Worm (Caenorhabditis elegans) whole organism, L4 larva: Measurements from ENCODE around the gene F40G9.8.
A peak's percentile ranks its signal among the peaks of the same experiment; 100 is the strongest.

Source experiments
- D1046.2 ChIP-seq: fragments of 200-800 bp; sonication (Bioruptor generic); IDR thresholded peaks from 2 replicates; pipeline ENCODE4 v1.3.6; 2022; ENCODE audit warnings: missing genetic modification characterization, missing compliant biosample characterization
- F26F4.8 ChIP-seq: fragments of 200-800 bp; sonication (Bioruptor generic); conservative IDR thresholded peaks from 2 replicates; pipeline ENCODE4 v1.3.6; 2022; ENCODE audit warnings: missing genetic modification characterization, missing compliant biosample characterization
- F44E2.7 ChIP-seq: fragments of 200-800 bp; sonication (Bioruptor generic); IDR thresholded peaks from 2 replicates; pipeline ENCODE4 v2.1.2; 2022; ENCODE audit warnings: missing genetic modification characterization, missing compliant biosample characterization
- T20F7.1 ChIP-seq: fragments of 200-800 bp; sonication (Bioruptor generic); optimal IDR thresholded peaks from 2 replicates; lab custom pipeline; 2018; ENCODE audit warnings: mild to moderate bottlenecking, missing genetic modification characterization, missing compliant biosample characterization
- Y48G9A.11 ChIP-seq: fragments of 200-800 bp; sonication (Bioruptor generic); IDR thresholded peaks from 2 replicates; pipeline ENCODE4 v1.3.6; 2022; ENCODE audit warnings: missing genetic modification reagents, missing genetic modification characterization, missing compliant biosample characterization
- ZK546.5 ChIP-seq, 2 experiments: sonication (generic microtip); optimal IDR thresholded peaks; 2 replicates each; lab custom pipeline; 2017; ENCODE audit warnings: missing biosample characterization in 2 of 2, missing genetic modification characterization in 2 of 2
- aha-1 ChIP-seq: fragments of 150-350 bp; peaks from one replicate; lab custom pipeline; 2014; ENCODE audit warnings: missing biosample characterization, missing genetic modification characterization
- ama-1 ChIP-seq: fragments of 150-350 bp; optimal IDR thresholded peaks from 2 replicates; lab custom pipeline; 2014; ENCODE audit warnings: inconsistent platforms, mixed read lengths
- arid-1 ChIP-seq: fragments of 200-800 bp; sonication (Bioruptor generic); conservative IDR thresholded peaks from 2 replicates; pipeline ENCODE4 v1.3.6; 2022; ENCODE audit warnings: missing genetic modification reagents, missing genetic modification characterization, missing compliant biosample characterization
- ceh-20 ChIP-seq: fragments of 200-800 bp; sonication (Bioruptor generic); IDR thresholded peaks from 2 replicates; pipeline ENCODE4 v1.3.6; 2022; ENCODE audit warnings: missing genetic modification reagents, missing genetic modification characterization, missing compliant biosample characterization
- ceh-28 ChIP-seq: fragments of 150-350 bp; optimal IDR thresholded peaks from 2 replicates; lab custom pipeline; 2014; ENCODE audit warnings: missing biosample characterization, missing genetic modification reagents, missing genetic modification characterization
- daf-8 ChIP-seq: fragments of 200-800 bp; sonication (Bioruptor generic); IDR thresholded peaks from 2 replicates; pipeline ENCODE4 v1.3.6; 2022; ENCODE audit warnings: missing genetic modification characterization, missing compliant biosample characterization
- dpl-1 ChIP-seq: fragments of 150-350 bp; optimal IDR thresholded peaks from 2 replicates; lab custom pipeline; 2014; ENCODE audit warnings: missing biosample characterization, missing genetic modification reagents, missing genetic modification characterization
- gei-8 ChIP-seq: fragments of 200-800 bp; sonication (Bioruptor generic); optimal IDR thresholded peaks from 2 replicates; lab custom pipeline; 2018; ENCODE audit warnings: mild to moderate bottlenecking, missing genetic modification characterization, missing compliant biosample characterization
- hmg-1.1 ChIP-seq: fragments of 200-800 bp; sonication (Bioruptor generic); IDR thresholded peaks from 2 replicates; pipeline ENCODE4 v1.3.6; 2022; ENCODE audit warnings: missing genetic modification reagents, missing genetic modification characterization, missing compliant biosample characterization
- lin-38 ChIP-seq: fragments of 200-800 bp; sonication (Bioruptor generic); IDR thresholded peaks from 2 replicates; pipeline ENCODE4 v1.3.6; 2022; ENCODE audit warnings: missing genetic modification reagents, missing genetic modification characterization, missing compliant biosample characterization
- madf-5 ChIP-seq, 2 experiments: fragments of 200-800 bp; sonication (Bioruptor generic); IDR thresholded peaks; 2 replicates each; pipeline ENCODE4 v1.3.6; 2022; ENCODE audit warnings: missing compliant biosample characterization in 2 of 2, missing genetic modification characterization in 2 of 2
- mdl-1 ChIP-seq, 2 experiments: fragments of 150-350 bp in 1 of 2; sonication (generic microtip) in 1 of 2; optimal IDR thresholded peaks; 2 replicates each; lab custom pipeline; 2014 to 2017; ENCODE audit warnings: missing biosample characterization in 2 of 2, missing genetic modification characterization in 2 of 2
- mdt-29 ChIP-seq: fragments of 200-800 bp; sonication (Bioruptor generic); IDR thresholded peaks from 2 replicates; pipeline ENCODE4 v1.3.6; 2022; ENCODE audit warnings: missing genetic modification reagents, missing genetic modification characterization, missing compliant biosample characterization
- mep-1 ChIP-seq: fragments of 150-350 bp; sonication (generic microtip); optimal IDR thresholded peaks from 3 replicates; lab custom pipeline; 2014; ENCODE audit warnings: missing biosample characterization, missing genetic modification characterization
- mxl-2 ChIP-seq: fragments of 200-800 bp; sonication (Bioruptor generic); conservative IDR thresholded peaks from 2 replicates; pipeline ENCODE4 v1.3.6; 2022; ENCODE audit warnings: missing genetic modification reagents, missing genetic modification characterization, missing compliant biosample characterization
- nhr-111 ChIP-seq: fragments of 200-800 bp; sonication (Bioruptor generic); optimal IDR thresholded peaks from 2 replicates; lab custom pipeline; 2018; ENCODE audit warnings: mild to moderate bottlenecking, missing genetic modification characterization, missing compliant biosample characterization
- nhr-28 ChIP-seq: fragments of 150-350 bp; optimal IDR thresholded peaks from 2 replicates; lab custom pipeline; 2014; ENCODE audit warnings: missing biosample characterization, missing genetic modification characterization
- nhr-77 ChIP-seq: fragments of 150-350 bp; optimal IDR thresholded peaks from 2 replicates; lab custom pipeline; 2014; ENCODE audit warnings: missing biosample characterization, missing genetic modification characterization
- pqm-1 ChIP-seq: sonication (generic microtip); optimal IDR thresholded peaks from 2 replicates; lab custom pipeline; 2017; ENCODE audit warnings: missing biosample characterization, missing genetic modification characterization
- snpc-1.2 ChIP-seq: fragments of 200-800 bp; sonication (Bioruptor generic); IDR thresholded peaks from 2 replicates; pipeline ENCODE4 v1.3.6; 2022; ENCODE audit warnings: missing genetic modification reagents, missing genetic modification characterization, missing compliant biosample characterization
- zfp-2 ChIP-seq: sonication (generic microtip); optimal IDR thresholded peaks from 2 replicates; lab custom pipeline; 2016; ENCODE audit warnings: mild to moderate bottlenecking, missing genetic modification characterization, missing compliant biosample characterization
- zip-11 ChIP-seq: fragments of 200-800 bp; sonication (Bioruptor generic); IDR thresholded peaks from 2 replicates; pipeline ENCODE4 v1.3.6; 2022; ENCODE audit warnings: missing genetic modification characterization, missing compliant biosample characterization
- ztf-11 ChIP-seq: fragments of 150-350 bp; optimal IDR thresholded peaks from 2 replicates; lab custom pipeline; 2014; ENCODE audit warnings: missing biosample characterization, missing genetic modification characterization
- ztf-7 ChIP-seq: fragments of 150-350 bp; optimal IDR thresholded peaks from 2 replicates; lab custom pipeline; 2014; ENCODE audit warnings: missing biosample characterization, missing genetic modification characterization

Gene F40G9.8

ce11 chrIII:185909-186308 is 21.2 kb upstream of the F40G9.8 start:
- TF ChIP-seq aha-1 (tag; lab: Kevin White, UChicago), result peak; percentile 26

ce11 chrIII:184335-184734 is 19.7 kb upstream of the F40G9.8 start:
- TF ChIP-seq dpl-1 (no peak), lin-38 (GFP tag; lab: Robert Waterston, UW) (no peak), daf-8 (GFP tag; lab: Robert Waterston, UW) (no peak), Y48G9A.11 (no peak), ceh-28 (peak; percentile 24), arid-1 (GFP tag; lab: Robert Waterston, UW) (no peak)

- TF ChIP-seq nhr-77 (tag; lab: Kevin White, UChicago), result peak; percentile 53
- peak; percentile 36 for TF ChIP-seq pqm-1 (tag; lab: Kevin White, UChicago)
- no peak for TF ChIP-seq hmg-1.1 (GFP tag; lab: Robert Waterston, UW)
- no peak for TF ChIP-seq snpc-1.2 (GFP tag; lab: Robert Waterston, UW)
- peak; percentile 69 for TF ChIP-seq nhr-28
- no peak for TF ChIP-seq T20F7.1 (GFP tag; lab: Kevin White, UChicago)
- TF ChIP-seq, all 104 proteins: peak for 3
Measured at ce11 chrIII:183072-183471, 18.4 kb upstream of the F40G9.8 start.

- TF ChIP-seq madf-5 (GFP tag; IDR thresholded peaks at IDR 0.05; lab: Robert Waterston, UW) (0 out of 4 replicates have a peak, but pooled peaks of 1 of the 2 experiments have one; percentile 44), zip-11 (no peak)
Measured at ce11 chrIII:182080-182479, 17.4 kb upstream of the F40G9.8 start, which contains the start of gene F40G9.15. TSS of gene F40G9.15 (plus strand) at chrIII:182380.

ce11 chrIII:180963-181362 is 16.3 kb upstream of the F40G9.8 start, which contains the start of gene F40G9.5:
TSS of gene F40G9.5 (plus strand) at chrIII:181263.
- TF ChIP-seq ceh-28, result no peak
- TF ChIP-seq mdt-29 (GFP tag; lab: Robert Waterston, UW), result no peak
- no peak for TF ChIP-seq ztf-11 (tag; lab: Kevin White, UChicago)
- TF ChIP-seq ceh-20, result no peak
- TF ChIP-seq pqm-1 (tag; lab: Kevin White, UChicago), result no peak

ce11 chrIII:179123-179592 is 14.5 kb upstream of the F40G9.8 start, which contains the start of gene F40G9.6:
TSS of gene F40G9.6 (plus strand) at chrIII:179542.
- TF ChIP-seq mdl-1 (tag; optimal IDR thresholded peaks at IDR 0.05; lab: Kevin White, UChicago) (no peak), mxl-2 (no peak), ZK546.5 (tag; optimal IDR thresholded peaks at IDR 0.05; lab: Kevin White, UChicago) (no peak), ztf-7 (tag; lab: Kevin White, UChicago) (no peak), D1046.2 (GFP tag; lab: Robert Waterston, UW) (no peak), F44E2.7 (no peak), zfp-2 (no peak), nhr-111 (GFP tag; lab: Kevin White, UChicago) (no peak), mep-1 (tag; lab: Kevin White, UChicago) (no peak), gei-8 (GFP tag; lab: Kevin White, UChicago) (no peak), hmg-1.1 (GFP tag; lab: Robert Waterston, UW) (no peak)

- TF ChIP-seq ama-1 (no peak), F26F4.8 (GFP tag; lab: Robert Waterston, UW) (0 out of 2 replicates have a peak, but pooled peaks have one; percentile 30)
Measured at ce11 chrIII:178126-178525, 13.5 kb upstream of the F40G9.8 start.
